Fruit fly (Drosophila melanogaster): Measurements from ENCODE around the gene CG17258.

CG17258 gene

dm6 chr2L:3022986-3023385, 12.2 kb downstream of the CG17258 start, which contains the start of the genes alpha4GT1 and Prp40 (continued):
- no peak for TF ChIP-seq z (GFP tag; IDR thresholded peaks at IDR 0.05)
- peak; percentile 71 for TF ChIP-seq hbn (GFP tag; IDR thresholded peaks at IDR 0.05; ENCODE audit: partially characterized antibody)
- TF ChIP-seq CG3281 (GFP tag; optimal IDR thresholded peaks at IDR 0.05) = no peak
- no peak for TF ChIP-seq cad (GFP tag; optimal IDR thresholded peaks at IDR 0.05)
- no peak for TF ChIP-seq aop (GFP tag; IDR thresholded peaks at IDR 0.05)
- TF ChIP-seq jumu (GFP tag; optimal IDR thresholded peaks at IDR 0.05) = no peak
- TF ChIP-seq Bteb2 (GFP tag; optimal IDR thresholded peaks at IDR 0.05) = no peak
- TF ChIP-seq CG17612 (GFP tag; IDR thresholded peaks at IDR 0.05) = no peak
- peak; percentile 89 for TF ChIP-seq bbx (GFP tag; IDR thresholded peaks at IDR 0.05; ENCODE audit: partially characterized antibody)
- no peak for TF ChIP-seq CG13296 (GFP tag; optimal IDR thresholded peaks at IDR 0.05)
- TF ChIP-seq nerfin-1 (tag; optimal IDR thresholded peaks at IDR 0.05) = no peak
- TF ChIP-seq CG18262 (tag; optimal IDR thresholded peaks at IDR 0.05) = no peak
- no peak for TF ChIP-seq CG10209 (GFP tag; optimal IDR thresholded peaks at IDR 0.05)
- TF ChIP-seq sob (GFP tag; IDR thresholded peaks at IDR 0.05) = no peak
- TF ChIP-seq usp (GFP tag; optimal IDR thresholded peaks at IDR 0.05) = no peak
- TF ChIP-seq amos (GFP tag; IDR thresholded peaks at IDR 0.05; ENCODE audit: partially characterized antibody) = peak; percentile 80
- TF ChIP-seq Rfx (GFP tag; IDR thresholded peaks at IDR 0.05) = no peak
- TF ChIP-seq CG7839 (tag; optimal IDR thresholded peaks at IDR 0.05) = no peak
- no peak for TF ChIP-seq CG12219 (GFP tag; optimal IDR thresholded peaks at IDR 0.05)
- TF ChIP-seq lov (optimal IDR thresholded peaks at IDR 0.05) = no peak
- no peak for TF ChIP-seq lov (GFP tag; IDR thresholded peaks at IDR 0.05)
- TF ChIP-seq ap (GFP tag; IDR thresholded peaks at IDR 0.05) = no peak
- TF ChIP-seq E2f2 (GFP tag; IDR thresholded peaks at IDR 0.05) = peak; percentile 67
- no peak for TF ChIP-seq exex (tag; optimal IDR thresholded peaks at IDR 0.05)
- peak; percentile 90 for TF ChIP-seq zen2 (GFP tag; IDR thresholded peaks at IDR 0.05; ENCODE audit: partially characterized antibody)
- no peak for TF ChIP-seq btn (GFP tag; optimal IDR thresholded peaks at IDR 0.05)
- TF ChIP-seq CG14965 (GFP tag; optimal IDR thresholded peaks at IDR 0.05; ENCODE audit: borderline replicate concordance) = no peak
- peak; percentile 91 for TF ChIP-seq CG6791 (GFP tag; IDR thresholded peaks at IDR 0.05; ENCODE audit: partially characterized antibody)
- no peak for TF ChIP-seq CG14014 (GFP tag; IDR thresholded peaks at IDR 0.05)
- TF ChIP-seq CG10979 (tag; optimal IDR thresholded peaks at IDR 0.05) = no peak
- peak; percentile 38; the same call in 2 of the 3 replicates for TF ChIP-seq row (GFP tag; IDR thresholded peaks at IDR 0.05)
- no peak for TF ChIP-seq run (tag; optimal IDR thresholded peaks at IDR 0.05)
- peak; percentile 70 for TF ChIP-seq CG6254 (GFP tag; optimal IDR thresholded peaks at IDR 0.05)
- TF ChIP-seq CG4424 (GFP tag; optimal IDR thresholded peaks at IDR 0.05) = no peak
- no peak for TF ChIP-seq emc (GFP tag; optimal IDR thresholded peaks at IDR 0.05)
- no peak for TF ChIP-seq ham (GFP tag; IDR thresholded peaks at IDR 0.05)
- no peak for TF ChIP-seq croc (GFP tag; conservative IDR thresholded peaks at IDR 0.05)
- TF ChIP-seq HmgD (GFP tag; optimal IDR thresholded peaks at IDR 0.05) = peak; percentile 6
- TF ChIP-seq peb (GFP tag; IDR thresholded peaks at IDR 0.05) = no peak
- TF ChIP-seq stc (GFP tag; IDR thresholded peaks at IDR 0.05) = no peak
- no peak for TF ChIP-seq BtbVII (GFP tag; optimal IDR thresholded peaks at IDR 0.05)
- TF ChIP-seq MESR4 (GFP tag; optimal IDR thresholded peaks at IDR 0.05) = peak; percentile 77
- no peak for TF ChIP-seq CG7271 (tag; optimal IDR thresholded peaks at IDR 0.05)
- no peak for TF ChIP-seq tll (GFP tag; optimal IDR thresholded peaks at IDR 0.05)
- TF ChIP-seq hb (GFP tag; IDR thresholded peaks at IDR 0.05; ENCODE audit: partially characterized antibody) = peak; percentile 79; the same call in 2 of the 3 replicates
- no peak for TF ChIP-seq cas (GFP tag; IDR thresholded peaks at IDR 0.05)
- no peak for TF ChIP-seq CG6689 (GFP tag; IDR thresholded peaks at IDR 0.05)
- no peak for TF ChIP-seq fd102C (GFP tag; optimal IDR thresholded peaks at IDR 0.05)
- TF ChIP-seq Taf1 (GFP tag; IDR thresholded peaks at IDR 0.05) = no peak
- no peak for TF ChIP-seq HLHmδ (GFP tag; optimal IDR thresholded peaks at IDR 0.05)
- peak; percentile 86 for TF ChIP-seq vnd (GFP tag; IDR thresholded peaks at IDR 0.05; ENCODE audit: partially characterized antibody)
